Fruit fly (Drosophila melanogaster) whole organism: ENCODE measurements around the gene Pde1c.

Source experiments
- CG8478 ChIP-seq: fragments of >200 bp; optimal IDR thresholded peaks from 2 replicates; lab custom pipeline; 2018; ENCODE audit warnings: inconsistent platforms
- Dll ChIP-seq: fragments of >200 bp; optimal IDR thresholded peaks from 2 replicates; lab custom pipeline; 2017
- EcR ChIP-seq, 2 experiments: fragments of >200 bp; optimal IDR thresholded peaks; 2 replicates each; lab custom pipeline; 2017; ENCODE audit warnings: missing biosample characterization in 2 of 2, missing genetic modification characterization in 2 of 2, missing genetic modification reagents in 2 of 2
- pan ChIP-seq: fragments of >200 bp; optimal IDR thresholded peaks from 2 replicates; lab custom pipeline; 2017
- psq ChIP-seq: fragments of >200 bp; optimal IDR thresholded peaks from 2 replicates; lab custom pipeline; 2017
- usp ChIP-seq: fragments of >200 bp; optimal IDR thresholded peaks from 2 replicates; lab custom pipeline; 2017; ENCODE audit warnings: missing biosample characterization, missing genetic modification characterization, mixed read lengths

dm6 chr2L:11849658-11850057 lies 78.7 kb downstream of the Pde1c start, which contains the start of gene Mal-B2:
- TF ChIP-seq psq (lab: Kevin White, UChicago), result no peak
- no peak for TF ChIP-seq EcR (GFP tag; optimal IDR thresholded peaks at IDR 0.05; lab: Kevin White, UChicago)
- TF ChIP-seq CG8478 (lab: Kevin White, UChicago), result no peak
- TF ChIP-seq usp (GFP tag; lab: Kevin White, UChicago), result no peak
- no peak for TF ChIP-seq pan (lab: Kevin White, UChicago)
- TF ChIP-seq Dll (lab: Kevin White, UChicago), result no peak
